Worm (Caenorhabditis elegans): ENCODE measurements around the gene cept-2.
A peak's percentile ranks its signal among the peaks of the same experiment; 100 is the strongest.

cept-2 gene

DNA sequence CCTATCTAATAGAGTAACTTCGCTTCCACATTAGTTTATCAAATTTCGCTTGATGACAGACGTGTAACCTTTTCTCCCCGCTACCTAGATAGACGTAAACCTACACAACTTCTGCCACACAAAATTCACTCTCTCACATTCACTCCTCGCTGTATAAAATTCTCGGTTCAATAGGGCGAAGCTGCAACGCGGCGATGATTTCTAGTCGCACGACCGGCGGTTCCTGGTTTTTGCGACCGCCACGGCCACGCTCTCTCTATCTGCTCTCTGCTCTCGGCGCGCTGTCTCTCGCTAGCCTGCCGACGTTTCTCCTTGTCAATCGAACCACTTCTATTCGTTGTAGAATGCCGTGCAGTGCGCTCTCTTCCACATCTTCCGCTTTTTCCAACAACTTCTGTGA is 3.4 kb downstream of the cept-2 start:
- TF ChIP-seq hif-1 (tag; optimal IDR thresholded peaks at IDR 0.05): peak in 1 of 2 experiments; percentile 70
- TF ChIP-seq hlh-30 (tag; optimal IDR thresholded peaks at IDR 0.05; ENCODE audit: insufficient read depth): peak; percentile 67
- no peak for TF ChIP-seq Y5F2A.4 (GFP tag; optimal IDR thresholded peaks at IDR 0.05)
- peak; percentile 59 for TF ChIP-seq nhr-10 (tag; optimal IDR thresholded peaks at IDR 0.05)
- peak; percentile 80 for TF ChIP-seq tra-1 (GFP tag; IDR thresholded peaks at IDR 0.05)
- TF ChIP-seq jun-1 (tag; optimal IDR thresholded peaks at IDR 0.05): peak; percentile 40
- no peak for TF ChIP-seq ceh-28 (tag; optimal IDR thresholded peaks at IDR 0.05)
- TF ChIP-seq egl-43 (GFP tag; IDR thresholded peaks at IDR 0.05): peak; percentile 86
- no peak for TF ChIP-seq ceh-32 (tag; optimal IDR thresholded peaks at IDR 0.05; ENCODE audit: poor library complexity)
- TF ChIP-seq spr-1 (tag; optimal IDR thresholded peaks at IDR 0.05): peak; percentile 42
- TF ChIP-seq lim-7 (GFP tag; IDR thresholded peaks at IDR 0.05): 0 out of 2 replicates have a peak, but pooled peaks have one; percentile 40
- peak; percentile 15 for TF ChIP-seq zfp-2 (tag; optimal IDR thresholded peaks at IDR 0.05)
- peak; percentile 70 for TF ChIP-seq vab-7 (GFP tag; IDR thresholded peaks at IDR 0.05)
- TF ChIP-seq hmg-1.1 (GFP tag; IDR thresholded peaks at IDR 0.05): peak; percentile 91
- peak; percentile 18 for TF ChIP-seq ama-1 (optimal IDR thresholded peaks at IDR 0.05)
- TF ChIP-seq aly-2 (tag; optimal IDR thresholded peaks at IDR 0.05): peak; percentile 20
- TF ChIP-seq D1046.2 (GFP tag; IDR thresholded peaks at IDR 0.05): peak; percentile 61; the same call in 1 of the 2 replicates
- peak; percentile 87 for TF ChIP-seq nhr-77 (tag; optimal IDR thresholded peaks at IDR 0.05)
- peak; percentile 11; the same call in 1 of the 2 replicates for TF ChIP-seq pha-4 (GFP tag; IDR thresholded peaks at IDR 0.05)
- TF ChIP-seq pha-4 (tag; optimal IDR thresholded peaks at IDR 0.05): no peak
- peak; percentile 88 for TF ChIP-seq nhr-28 (tag; optimal IDR thresholded peaks at IDR 0.05)
- peak; percentile 72; the same call in 1 of the 2 replicates for TF ChIP-seq lin-1 (GFP tag; IDR thresholded peaks at IDR 0.05)
- TF ChIP-seq aha-1 (tag): peak; percentile 99
- TF ChIP-seq dmd-6 (GFP tag; IDR thresholded peaks at IDR 0.05): peak; percentile 88
- peak; percentile 21; the same call in 1 of the 2 replicates for TF ChIP-seq ceh-44 (GFP tag; IDR thresholded peaks at IDR 0.05)
- 0 out of 2 replicates have a peak, but pooled peaks have one; percentile 31 for TF ChIP-seq F44E2.7 (GFP tag; IDR thresholded peaks at IDR 0.05)
- TF ChIP-seq nhr-102 (tag; optimal IDR thresholded peaks at IDR 0.05): peak; percentile 11
- TF ChIP-seq T26A8.4 (GFP tag; IDR thresholded peaks at IDR 0.05): peak; percentile 45; the same call in 1 of the 2 replicates
- TF ChIP-seq spr-3 (GFP tag; optimal IDR thresholded peaks at IDR 0.05): no peak
- TF ChIP-seq nhr-11 (tag; optimal IDR thresholded peaks at IDR 0.05): peak; percentile 84
- TF ChIP-seq nhr-41 (GFP tag; IDR thresholded peaks at IDR 0.05): 0 out of 2 replicates have a peak, but pooled peaks have one; percentile 40
- no peak for TF ChIP-seq lin-15B (tag; optimal IDR thresholded peaks at IDR 0.05)
- TF ChIP-seq dmd-9 (GFP tag; IDR thresholded peaks at IDR 0.05): peak; percentile 63; the same call in 1 of the 2 replicates
- TF ChIP-seq madf-9 (GFP tag; conservative IDR thresholded peaks at IDR 0.05): 0 out of 2 replicates have a peak, but pooled peaks have one; percentile 38
- peak; percentile 94 for TF ChIP-seq set-16 (GFP tag; IDR thresholded peaks at IDR 0.05)
- TF ChIP-seq arid-1 (GFP tag; conservative IDR thresholded peaks at IDR 0.05): 0 out of 2 replicates have a peak, but pooled peaks have one; percentile 5
- TF ChIP-seq nhr-76 (tag; optimal IDR thresholded peaks at IDR 0.05): no peak
- no peak for TF ChIP-seq zag-1 (tag; optimal IDR thresholded peaks at IDR 0.05)
- TF ChIP-seq tag-97 (GFP tag; IDR thresholded peaks at IDR 0.05): no peak
- peak; percentile 86 for TF ChIP-seq rbr-2 (tag; optimal IDR thresholded peaks at IDR 0.05)
- no peak for TF ChIP-seq php-3 (GFP tag; IDR thresholded peaks at IDR 0.05)
- peak; percentile 96 for TF ChIP-seq mxl-3 (GFP tag; optimal IDR thresholded peaks at IDR 0.05)
- no peak for TF ChIP-seq F10B5.3 (tag; optimal IDR thresholded peaks at IDR 0.05)
- TF ChIP-seq R02D3.7 (tag; optimal IDR thresholded peaks at IDR 0.05): no peak
- TF ChIP-seq hlh-11 (tag; optimal IDR thresholded peaks at IDR 0.05): peak; percentile 90
- peak; percentile 22 for TF ChIP-seq F37D6.2 (tag; optimal IDR thresholded peaks at IDR 0.05)
- TF ChIP-seq daf-8 (GFP tag; IDR thresholded peaks at IDR 0.05): no peak
- peak; percentile 74 for TF ChIP-seq dpl-1 (GFP tag; optimal IDR thresholded peaks at IDR 0.05)
- TF ChIP-seq snpc-4 (tag; optimal IDR thresholded peaks at IDR 0.05): no peak
- no peak for TF ChIP-seq unc-130 (GFP tag; optimal IDR thresholded peaks at IDR 0.05)
- TF ChIP-seq nhr-237 (tag; optimal IDR thresholded peaks at IDR 0.05): no peak
- TF ChIP-seq lsy-2 (tag; optimal IDR thresholded peaks at IDR 0.05): peak; percentile 67 to 81
